Worm (Caenorhabditis elegans) whole organism, late embryonic: Measurements from ENCODE around the gene acr-10.
A peak's percentile ranks its signal among the peaks of the same experiment; 100 is the strongest.

Experiments
- C08G9.2 ChIP-seq: sonication (generic microtip); optimal IDR thresholded peaks from 2 replicates; lab custom pipeline; 2016; ENCODE audit warnings: mild to moderate bottlenecking, missing genetic modification characterization, moderate library complexity, missing compliant biosample characterization
- T23F11.4 ChIP-seq: fragments of 200-800 bp; sonication (Bioruptor generic); optimal IDR thresholded peaks from 2 replicates; lab custom pipeline; 2018; ENCODE audit warnings: mild to moderate bottlenecking, missing genetic modification characterization, missing compliant biosample characterization
- Y22D7AL.16 ChIP-seq: sonication (generic microtip); optimal IDR thresholded peaks from 2 replicates; lab custom pipeline; 2016; ENCODE audit warnings: missing genetic modification characterization, missing compliant biosample characterization
- ceh-18 ChIP-seq: sonication (generic microtip); optimal IDR thresholded peaks from 2 replicates; lab custom pipeline; 2016; ENCODE audit warnings: missing genetic modification characterization, missing compliant biosample characterization
- ceh-2 ChIP-seq: sonication (generic microtip); optimal IDR thresholded peaks from 2 replicates; lab custom pipeline; 2016; ENCODE audit warnings: missing genotype, missing genetic modification characterization, missing compliant biosample characterization
- ceh-30 ChIP-seq: fragments of 150-350 bp; optimal IDR thresholded peaks from 2 replicates; lab custom pipeline; 2014; ENCODE audit warnings: missing biosample characterization, missing genetic modification characterization
- ceh-31 ChIP-seq: sonication (generic microtip); optimal IDR thresholded peaks from 2 replicates; lab custom pipeline; 2016; ENCODE audit warnings: missing genetic modification characterization, missing compliant biosample characterization
- ceh-34 ChIP-seq: sonication (generic microtip); optimal IDR thresholded peaks from 2 replicates; lab custom pipeline; 2016; ENCODE audit warnings: mild to moderate bottlenecking, missing genetic modification characterization, missing compliant biosample characterization
- ceh-45 ChIP-seq: fragments of 200-800 bp; sonication (Bioruptor generic); IDR thresholded peaks from 2 replicates; pipeline ENCODE4 v1.3.6; 2022; ENCODE audit warnings: missing genetic modification reagents, missing genetic modification characterization, missing compliant biosample characterization
- ceh-48 ChIP-seq: sonication (generic microtip); optimal IDR thresholded peaks from 2 replicates; lab custom pipeline; 2016; ENCODE audit warnings: missing genetic modification characterization, inconsistent platforms, missing compliant biosample characterization
- che-1 ChIP-seq: sonication (generic microtip); optimal IDR thresholded peaks from 2 replicates; lab custom pipeline; 2016; ENCODE audit warnings: mild to moderate bottlenecking, missing genetic modification characterization, missing compliant biosample characterization
- gmeb-2 ChIP-seq: sonication (generic microtip); optimal IDR thresholded peaks from 2 replicates; lab custom pipeline; 2016; ENCODE audit warnings: missing genetic modification characterization, inconsistent platforms, missing compliant biosample characterization
- hlh-13 ChIP-seq: fragments of 200-800 bp; sonication (Bioruptor generic); optimal IDR thresholded peaks from 2 replicates; lab custom pipeline; 2018; ENCODE audit warnings: mild to moderate bottlenecking, missing genetic modification characterization, missing compliant biosample characterization
- hlh-15 ChIP-seq: sonication (generic microtip); optimal IDR thresholded peaks from 2 replicates; lab custom pipeline; 2016; ENCODE audit warnings: missing genetic modification characterization, missing compliant biosample characterization
- hlh-30 ChIP-seq: sonication (generic microtip); optimal IDR thresholded peaks from 2 replicates; lab custom pipeline; 2017; ENCODE audit warnings: antibody characterized with exemption, missing genetic modification characterization, missing compliant biosample characterization; ENCODE audit not compliant: insufficient read depth
- hlh-6 ChIP-seq: sonication (generic microtip); optimal IDR thresholded peaks from 2 replicates; lab custom pipeline; 2016; ENCODE audit warnings: missing genotype, missing genetic modification characterization, missing compliant biosample characterization
- hlh-8 ChIP-seq: sonication (generic microtip); optimal IDR thresholded peaks from 2 replicates; lab custom pipeline; 2016; ENCODE audit warnings: missing genotype, missing genetic modification characterization, missing compliant biosample characterization
- lin-11 ChIP-seq: fragments of 200-800 bp; sonication (Bioruptor generic); optimal IDR thresholded peaks from 2 replicates; lab custom pipeline; 2018; ENCODE audit warnings: mild to moderate bottlenecking, missing genetic modification characterization, missing compliant biosample characterization
- madf-2 ChIP-seq: sonication (generic microtip); optimal IDR thresholded peaks from 2 replicates; lab custom pipeline; 2017; ENCODE audit warnings: missing genetic modification characterization, missing compliant biosample characterization
- mec-3 ChIP-seq: sonication (generic microtip); optimal IDR thresholded peaks from 2 replicates; lab custom pipeline; 2016; ENCODE audit warnings: borderline replicate concordance, missing genetic modification characterization, missing compliant biosample characterization
- npax-4 ChIP-seq: sonication (generic microtip); optimal IDR thresholded peaks from 2 replicates; lab custom pipeline; 2016; ENCODE audit warnings: missing genetic modification characterization, missing compliant biosample characterization
- pag-3 ChIP-seq: sonication (generic microtip); optimal IDR thresholded peaks from 2 replicates; lab custom pipeline; 2016; ENCODE audit warnings: missing compliant biosample characterization, missing genetic modification characterization, borderline replicate concordance
- pat-9 ChIP-seq: fragments of 200-800 bp; sonication (Bioruptor generic); optimal IDR thresholded peaks from 2 replicates; lab custom pipeline; 2018; ENCODE audit warnings: mild to moderate bottlenecking, missing genetic modification characterization, moderate library complexity, missing compliant biosample characterization
- pax-1 ChIP-seq: fragments of 150-350 bp; optimal IDR thresholded peaks from 2 replicates; lab custom pipeline; 2014; ENCODE audit warnings: missing biosample characterization, missing genetic modification characterization
- pha-2 ChIP-seq: sonication (generic microtip); optimal IDR thresholded peaks from 2 replicates; lab custom pipeline; 2017; ENCODE audit warnings: mild to moderate bottlenecking, missing genetic modification characterization, missing compliant biosample characterization
- pha-4 ChIP-seq: fragments of 150-350 bp; optimal IDR thresholded peaks from 2 replicates; lab custom pipeline; 2018; ENCODE audit warnings: missing biosample characterization, missing genetic modification reagents, missing genetic modification characterization
- pqm-1 ChIP-seq: sonication (generic microtip); optimal IDR thresholded peaks from 2 replicates; lab custom pipeline; 2016; ENCODE audit warnings: missing genetic modification characterization, missing compliant biosample characterization
- ref-2 ChIP-seq: sonication (generic microtip); optimal IDR thresholded peaks from 2 replicates; lab custom pipeline; 2016; ENCODE audit warnings: missing genetic modification characterization, missing compliant biosample characterization
- sdc-2 ChIP-seq: sonication (generic microtip); optimal IDR thresholded peaks from 2 replicates; lab custom pipeline; 2016; ENCODE audit warnings: missing genotype, missing genetic modification characterization, missing compliant biosample characterization
- tbx-2 ChIP-seq: sonication (generic microtip); optimal IDR thresholded peaks from 2 replicates; lab custom pipeline; 2016; ENCODE audit warnings: missing genetic modification characterization, missing compliant biosample characterization
- tbx-7 ChIP-seq: sonication (generic microtip); optimal IDR thresholded peaks from 2 replicates; lab custom pipeline; 2016; ENCODE audit warnings: missing genotype, missing genetic modification characterization, missing compliant biosample characterization
- ttx-3 ChIP-seq: sonication (generic microtip); optimal IDR thresholded peaks from 2 replicates; lab custom pipeline; 2016; ENCODE audit warnings: missing genetic modification reagents, missing genetic modification characterization, missing compliant biosample characterization
- unc-3 ChIP-seq, 2 experiments: fragments of 200-800 bp in 1 of 2; sonication (Bioruptor generic) in 1 of 2; sonication (generic microtip) in 1 of 2; conservative IDR thresholded peaks in 1 of 2; optimal IDR thresholded peaks in 1 of 2; 2 replicates each; pipeline versions ENCODE4 v1.3.6 to Lab custom; 2016 to 2022; ENCODE audit warnings: missing compliant biosample characterization in 2 of 2, missing genetic modification characterization in 2 of 2, missing genetic modification reagents in 1 of 2
- unc-42 ChIP-seq: sonication (generic microtip); optimal IDR thresholded peaks from 2 replicates; lab custom pipeline; 2016; ENCODE audit warnings: missing genotype, missing genetic modification characterization, missing compliant biosample characterization
- unc-55 ChIP-seq: sonication (generic microtip); optimal IDR thresholded peaks from 2 replicates; lab custom pipeline; 2017; ENCODE audit warnings: missing biosample characterization, missing genetic modification reagents, missing genetic modification characterization
- zip-5 ChIP-seq: sonication (generic microtip); optimal IDR thresholded peaks from 2 replicates; lab custom pipeline; 2016; ENCODE audit warnings: missing genetic modification characterization, missing compliant biosample characterization

The acr-10 gene

DNA sequence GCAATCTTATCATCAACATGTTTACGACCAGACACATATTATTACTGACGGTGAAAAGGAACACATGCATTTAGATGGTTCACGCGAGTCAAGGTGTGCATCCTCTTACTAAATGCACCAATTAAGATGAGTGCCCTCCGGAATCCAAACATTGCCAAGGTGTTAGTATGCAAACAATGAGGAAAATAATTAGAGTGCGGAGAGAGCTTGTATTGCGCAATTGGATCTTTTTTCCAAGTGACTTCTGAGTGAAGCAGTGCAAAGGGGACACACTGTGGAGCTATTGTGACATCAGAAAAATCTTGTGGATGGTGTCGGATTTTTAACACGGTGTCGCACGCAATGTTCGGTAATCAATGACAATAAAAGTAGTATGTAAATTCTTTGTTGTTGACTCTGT is 44.8 kb upstream of the acr-10 start:
- TF ChIP-seq ref-2 (tag; lab: Kevin White, UChicago) = peak; percentile 74
- TF ChIP-seq tbx-7 (tag; lab: Kevin White, UChicago) = no peak

DNA sequence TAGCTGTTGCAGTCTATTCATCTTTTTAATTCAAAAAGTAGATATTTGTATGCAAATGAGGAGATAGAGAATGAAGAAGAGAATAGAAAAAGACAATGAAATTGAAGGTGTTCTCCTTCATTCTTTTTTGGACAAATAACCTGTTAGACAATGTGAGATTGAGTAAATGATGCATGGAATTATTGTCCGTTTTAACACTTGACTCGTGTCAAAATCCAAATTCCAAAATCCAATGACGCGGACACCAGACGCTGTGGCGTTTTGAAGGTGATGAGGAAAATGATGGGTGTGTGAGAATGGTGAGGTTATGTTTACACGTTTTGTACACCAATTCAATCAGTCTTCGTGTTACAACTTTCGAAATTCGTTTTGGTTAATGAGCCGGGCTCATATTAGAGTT is 42.9 kb upstream of the acr-10 start:
- no peak for TF ChIP-seq pax-1 (tag; lab: Kevin White, UChicago)
- TF ChIP-seq hlh-15 (tag; lab: Kevin White, UChicago) = no peak
- no peak for TF ChIP-seq zip-5 (tag; lab: Kevin White, UChicago)
- TF ChIP-seq hlh-13 (GFP tag; lab: Kevin White, UChicago) = no peak
- no peak for TF ChIP-seq ceh-18
- TF ChIP-seq unc-55 (GFP tag; lab: Kevin White, UChicago) = no peak
- TF ChIP-seq, all 69 proteins: peak for 0

DNA sequence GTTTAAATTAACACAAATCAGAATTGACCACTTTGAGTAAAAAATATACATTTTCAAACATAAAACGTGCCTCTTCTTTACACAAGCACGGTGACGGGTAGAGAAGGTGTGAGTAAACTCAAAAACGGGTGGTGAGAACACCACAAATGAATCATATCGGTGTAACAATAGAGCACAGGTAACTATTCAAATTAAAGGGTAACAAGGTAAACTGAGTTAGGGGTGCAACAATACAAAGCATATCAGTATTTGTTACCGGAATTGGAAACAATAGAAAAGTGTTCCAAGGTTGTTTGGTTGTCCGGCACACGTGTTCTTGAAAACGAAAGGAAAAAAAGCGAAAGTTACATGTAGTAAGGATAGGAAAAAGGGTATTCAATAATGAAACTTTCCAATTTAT is 39.7 kb upstream of the acr-10 start:
- TF ChIP-seq ceh-30 (tag; lab: Kevin White, UChicago) = no peak
- no peak for TF ChIP-seq tbx-7 (tag; lab: Kevin White, UChicago)
- no peak for TF ChIP-seq hlh-6 (tag; lab: Kevin White, UChicago)
- no peak for TF ChIP-seq ceh-18
- TF ChIP-seq pat-9 (tag; lab: Kevin White, UChicago) = no peak
- TF ChIP-seq madf-2 (tag; lab: Kevin White, UChicago) = no peak
- TF ChIP-seq pax-1 (tag; lab: Kevin White, UChicago) = no peak
- no peak for TF ChIP-seq ceh-45 (GFP tag; lab: Robert Waterston, UW)
- no peak for TF ChIP-seq T23F11.4 (GFP tag; lab: Kevin White, UChicago)
- no peak for TF ChIP-seq pqm-1 (tag; lab: Kevin White, UChicago)
- no peak for TF ChIP-seq pha-4
- TF ChIP-seq hlh-15 (tag; lab: Kevin White, UChicago) = no peak
- TF ChIP-seq ceh-2 (tag; lab: Kevin White, UChicago) = no peak
- TF ChIP-seq sdc-2 = no peak
- TF ChIP-seq unc-55 (GFP tag; lab: Kevin White, UChicago) = no peak
- no peak for TF ChIP-seq npax-4 (tag; lab: Kevin White, UChicago)
- no peak for TF ChIP-seq pag-3 (tag; lab: Kevin White, UChicago)
- no peak for TF ChIP-seq ceh-48 (tag; lab: Kevin White, UChicago)
- no peak for TF ChIP-seq hlh-13 (GFP tag; lab: Kevin White, UChicago)
- TF ChIP-seq, all 69 proteins: peak for 0

DNA sequence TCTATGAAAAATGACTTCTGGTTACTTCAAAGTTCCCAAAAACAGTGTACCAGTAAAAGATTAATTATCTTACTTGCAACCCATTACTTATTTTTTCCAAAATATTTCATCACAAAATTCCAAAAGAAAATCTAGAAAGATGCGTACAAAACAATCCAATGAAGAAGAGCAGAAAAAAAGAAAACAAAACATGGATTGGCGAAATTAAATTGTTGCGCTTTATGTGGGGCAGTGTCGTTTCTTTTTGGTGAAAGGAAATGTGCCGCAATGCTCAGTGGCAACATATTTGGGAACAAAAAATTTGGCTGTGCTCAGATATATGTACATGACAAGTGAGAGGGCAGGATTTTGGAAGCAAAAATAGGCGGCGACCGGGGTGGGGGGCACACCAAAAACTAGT is 33.5 kb upstream of the acr-10 start:
- TF ChIP-seq unc-42 (tag; lab: Kevin White, UChicago) (peak; percentile 58), ceh-31 (tag; lab: Kevin White, UChicago) (peak; percentile 24), T23F11.4 (GFP tag; lab: Kevin White, UChicago) (no peak), ceh-2 (tag; lab: Kevin White, UChicago) (no peak), che-1 (no peak), Y22D7AL.16 (tag; lab: Kevin White, UChicago) (no peak)

DNA sequence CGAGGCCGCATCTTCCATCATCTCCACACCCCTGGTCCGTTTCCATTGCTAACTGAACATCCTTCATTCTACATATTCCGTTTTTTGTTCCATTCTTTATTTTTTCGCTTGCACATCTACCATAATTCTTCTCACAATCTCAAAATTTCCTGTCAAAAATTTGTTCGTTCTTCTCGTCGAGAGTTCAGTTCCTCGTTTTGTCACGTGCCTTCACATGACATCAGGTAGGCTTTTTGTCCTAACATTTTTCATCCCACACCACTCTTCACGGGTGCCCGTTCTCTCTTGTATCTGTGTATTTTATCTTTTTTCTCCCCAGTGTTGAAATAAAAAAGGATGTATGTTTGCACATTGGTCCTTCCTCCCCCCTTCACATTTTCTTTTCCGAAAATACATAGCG is 31.6 kb upstream of the acr-10 start:
- TF ChIP-seq hlh-30 (tag; lab: Kevin White, UChicago) (peak; percentile 53), pha-2 (tag; lab: Kevin White, UChicago) (no peak)

DNA sequence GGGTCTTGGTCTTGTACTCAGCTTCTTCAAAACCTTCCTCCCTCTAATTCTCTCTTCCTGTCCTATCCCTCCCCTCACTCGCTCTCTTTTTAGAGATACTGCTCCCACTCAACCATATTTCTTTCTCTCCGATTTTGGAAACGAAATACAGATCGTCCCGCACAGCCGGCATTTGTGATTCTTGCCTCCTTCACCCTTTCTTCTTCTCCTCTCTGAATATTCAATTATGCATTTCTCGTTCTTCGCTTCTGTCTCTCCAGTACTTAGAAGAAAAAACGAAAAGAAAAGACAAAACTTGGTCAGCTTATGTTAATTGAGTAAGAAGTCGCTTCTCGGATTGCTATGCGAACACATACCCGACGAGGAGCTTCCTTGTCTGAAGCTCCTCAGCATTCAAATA is 31.1 kb upstream of the acr-10 start:
- TF ChIP-seq unc-42 (tag; lab: Kevin White, UChicago) (peak; percentile 75), ceh-31 (tag; lab: Kevin White, UChicago) (peak; percentile 25), tbx-2 (tag; lab: Kevin White, UChicago) (peak; percentile 8), sdc-2 (peak; percentile 9), lin-11 (no peak)

DNA sequence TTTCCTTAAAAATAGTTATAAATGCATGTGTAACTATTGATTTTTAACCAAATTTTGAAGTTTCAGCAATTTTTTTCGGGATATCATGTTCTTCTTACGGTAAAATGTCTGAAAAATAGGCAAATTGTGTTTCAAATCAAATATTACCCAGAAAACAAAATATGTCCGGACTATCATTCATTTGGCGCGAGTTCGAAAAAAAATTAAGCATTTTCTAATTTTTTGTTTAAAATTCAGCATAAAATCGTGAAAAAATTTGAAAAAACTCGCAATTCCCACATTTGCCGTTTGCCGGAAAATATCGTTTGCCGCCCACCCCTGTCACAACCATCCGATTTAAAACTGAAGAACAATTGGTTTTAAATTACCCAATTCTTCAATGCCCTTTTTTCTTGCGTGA is 30.4 kb upstream of the acr-10 start:
- TF ChIP-seq ceh-18 (no peak), ceh-34 (no peak), unc-3 (GFP tag; conservative IDR thresholded peaks at IDR 0.05; lab: Robert Waterston, UW) (no peak), unc-3 (tag; optimal IDR thresholded peaks at IDR 0.05; lab: Kevin White, UChicago) (no peak), gmeb-2 (no peak), hlh-8 (no peak), ttx-3 (tag; lab: Kevin White, UChicago) (no peak), npax-4 (tag; lab: Kevin White, UChicago) (no peak), mec-3 (tag; lab: Kevin White, UChicago) (no peak), C08G9.2 (tag; lab: Kevin White, UChicago) (no peak)
